Fruit fly (Drosophila melanogaster) whole organism, embryonic: ENCODE measurements around the gene Dpm3.

ENCODE experiments used
- Adf1 ChIP-seq: fragments of 200-800 bp; sonication (Bioruptor generic); IDR thresholded peaks from 2 replicates; pipeline ENCODE4 v1.3.6; 2022; ENCODE audit warnings: missing biosample characterization, missing genetic modification characterization
- BEAF-32 ChIP-seq: fragments of 200-800 bp; sonication (Bioruptor generic); optimal IDR thresholded peaks from 3 replicates; lab custom pipeline; 2017; ENCODE audit warnings: missing biosample characterization, missing genetic modification characterization, mild to moderate bottlenecking, moderate library complexity, missing genetic modification reagents
- CG10267 ChIP-seq: fragments of 200-800 bp; sonication (Bioruptor generic); optimal IDR thresholded peaks from 2 replicates; lab custom pipeline; 2018; ENCODE audit warnings: missing biosample characterization, mild to moderate bottlenecking, missing genetic modification characterization, moderate library complexity
- CG10979 ChIP-seq: fragments of 200-800 bp; sonication (Bioruptor generic); optimal IDR thresholded peaks from 2 replicates; lab custom pipeline; 2018; ENCODE audit warnings: missing biosample characterization, mild to moderate bottlenecking, missing genetic modification characterization, moderate library complexity
- CG11085 ChIP-seq: fragments of 200-800 bp; sonication (Bioruptor generic); IDR thresholded peaks from 2 replicates; pipeline ENCODE4 v1.3.6; 2022; ENCODE audit warnings: missing biosample characterization, missing genetic modification characterization
- CG11247 ChIP-seq: fragments of 200-800 bp; sonication (Bioruptor generic); IDR thresholded peaks from 2 replicates; pipeline ENCODE4 v1.3.6; 2022; ENCODE audit warnings: missing biosample characterization, missing genetic modification characterization
- CG11456 ChIP-seq: fragments of 200-800 bp; sonication (Bioruptor generic); IDR thresholded peaks from 3 replicates; pipeline ENCODE4 v1.3.6; 2022; ENCODE audit warnings: missing biosample characterization, missing genetic modification characterization
- CG12391 ChIP-seq: fragments of 200-800 bp; sonication (Bioruptor generic); optimal IDR thresholded peaks from 3 replicates; lab custom pipeline; 2018; ENCODE audit warnings: missing biosample characterization, mild to moderate bottlenecking, missing genetic modification characterization, moderate library complexity
- CG13296 ChIP-seq: fragments of 200-800 bp; sonication (Bioruptor generic); optimal IDR thresholded peaks from 3 replicates; lab custom pipeline; 2018; ENCODE audit warnings: missing biosample characterization, mild to moderate bottlenecking, missing genetic modification characterization
- CG1603 ChIP-seq: fragments of 200-800 bp; sonication (Bioruptor generic); optimal IDR thresholded peaks from 2 replicates; lab custom pipeline; 2019; ENCODE audit warnings: missing biosample characterization, mild to moderate bottlenecking, missing genetic modification characterization, moderate library complexity
- CG16815 ChIP-seq: fragments of 200-800 bp; sonication (Bioruptor generic); optimal IDR thresholded peaks from 3 replicates; lab custom pipeline; 2017; ENCODE audit warnings: missing biosample characterization, mild to moderate bottlenecking, missing genetic modification characterization
- CG31224 ChIP-seq: fragments of 200-800 bp; sonication (Bioruptor generic); IDR thresholded peaks from 2 replicates; pipeline ENCODE4 v1.3.6; 2022; ENCODE audit warnings: missing biosample characterization, missing genetic modification characterization
- CG33213 ChIP-seq: fragments of 200-800 bp; sonication (Bioruptor generic); optimal IDR thresholded peaks from 3 replicates; lab custom pipeline; 2016; ENCODE audit warnings: missing biosample characterization, missing genetic modification characterization
- CG34376 ChIP-seq: fragments of 200-800 bp; sonication (Bioruptor generic); optimal IDR thresholded peaks from 2 replicates; lab custom pipeline; 2018; ENCODE audit warnings: missing biosample characterization, mild to moderate bottlenecking, missing genetic modification characterization
- CG3838 ChIP-seq: fragments of 200-800 bp; sonication (Bioruptor generic); optimal IDR thresholded peaks from 3 replicates; lab custom pipeline; 2016; ENCODE audit warnings: missing biosample characterization, missing genetic modification characterization
- CG42726 ChIP-seq: fragments of 200-800 bp; sonication (Bioruptor generic); IDR thresholded peaks from 2 replicates; pipeline ENCODE4 v1.3.6; 2022; ENCODE audit warnings: missing biosample characterization, missing genetic modification characterization; ENCODE audit not compliant: partially characterized antibody
- CG4730 ChIP-seq: fragments of 200-800 bp; sonication (Bioruptor generic); IDR thresholded peaks from 2 replicates; pipeline ENCODE4 v1.3.6; 2022; ENCODE audit warnings: missing biosample characterization, missing genetic modification characterization
- CG5180 ChIP-seq: fragments of 200-800 bp; sonication (Bioruptor generic); optimal IDR thresholded peaks from 3 replicates; lab custom pipeline; 2017; ENCODE audit warnings: missing biosample characterization, missing genetic modification characterization, mild to moderate bottlenecking, moderate library complexity, missing genetic modification reagents
- CG6254 ChIP-seq: fragments of 200-800 bp; sonication (Bioruptor generic); optimal IDR thresholded peaks from 3 replicates; lab custom pipeline; 2017; ENCODE audit warnings: mild to moderate bottlenecking, missing biosample characterization, missing genetic modification reagents, missing genetic modification characterization
- CG8089 ChIP-seq: fragments of 200-800 bp; sonication (Bioruptor generic); optimal IDR thresholded peaks from 3 replicates; lab custom pipeline; 2016; ENCODE audit warnings: missing biosample characterization, missing genetic modification characterization
- CG8478 ChIP-seq: fragments of >200 bp; optimal IDR thresholded peaks from 2 replicates; lab custom pipeline; 2018
- CG9609 ChIP-seq: fragments of 200-800 bp; sonication (Bioruptor generic); optimal IDR thresholded peaks from 3 replicates; lab custom pipeline; 2016; ENCODE audit warnings: missing biosample characterization, missing genetic modification characterization
- CG9876 ChIP-seq: fragments of 200-800 bp; sonication (Bioruptor generic); optimal IDR thresholded peaks from 2 replicates; lab custom pipeline; 2016; ENCODE audit warnings: missing biosample characterization, missing genetic modification characterization
- Dad ChIP-seq: fragments of 200-800 bp; sonication (Bioruptor generic); optimal IDR thresholded peaks from 3 replicates; lab custom pipeline; 2016; ENCODE audit warnings: missing biosample characterization, missing genetic modification characterization
- Drgx ChIP-seq: fragments of 200-800 bp; sonication (Bioruptor generic); IDR thresholded peaks from 2 replicates; pipeline ENCODE4 v1.3.6; 2022; ENCODE audit warnings: missing biosample characterization, missing genetic modification characterization
- Hr3 ChIP-seq: fragments of 200-800 bp; sonication (Bioruptor generic); optimal IDR thresholded peaks from 3 replicates; lab custom pipeline; 2016; ENCODE audit warnings: missing biosample characterization, missing genetic modification characterization
- Hsf ChIP-seq: fragments of 200-800 bp; sonication (Bioruptor generic); optimal IDR thresholded peaks from 3 replicates; lab custom pipeline; 2016; ENCODE audit warnings: missing biosample characterization, missing genetic modification characterization
- Lhr ChIP-seq: fragments of 200-800 bp; sonication (Bioruptor generic); optimal IDR thresholded peaks from 3 replicates; lab custom pipeline; 2017; ENCODE audit warnings: mild to moderate bottlenecking, missing biosample characterization, missing genetic modification reagents, missing genetic modification characterization
- Sin3A ChIP-seq: fragments of >200 bp; optimal IDR thresholded peaks from 2 replicates; lab custom pipeline; 2018
- Spps ChIP-seq: fragments of 200-800 bp; sonication (Bioruptor generic); optimal IDR thresholded peaks from 2 replicates; lab custom pipeline; 2018; ENCODE audit warnings: missing biosample characterization, mild to moderate bottlenecking, missing genetic modification characterization
- Stat92E ChIP-seq, 3 experiments: fragments of >200 bp in 2 of 3; fragments of 200-800 bp in 1 of 3; sonication (Bioruptor generic) in 1 of 3; optimal IDR thresholded peaks; 2 replicates each; lab custom pipeline; 2017 to 2019; ENCODE audit warnings: missing biosample characterization in 3 of 3, missing genetic modification characterization in 3 of 3, mild to moderate bottlenecking in 1 of 3, moderate library complexity in 1 of 3
- Trl ChIP-seq, 3 experiments: fragments of >200 bp in 2 of 3; fragments of 200-800 bp in 1 of 3; sonication (Bioruptor generic) in 1 of 3; optimal IDR thresholded peaks; 2 replicates in 1 of 3; 3 replicates in 2 of 3; lab custom pipeline; 2016 to 2017; ENCODE audit warnings: missing biosample characterization in 1 of 3, missing genetic modification characterization in 1 of 3
- al ChIP-seq: fragments of 200-800 bp; sonication (Bioruptor generic); IDR thresholded peaks from 2 replicates; pipeline ENCODE4 v1.3.6; 2022; ENCODE audit warnings: missing biosample characterization, missing genetic modification characterization
- br ChIP-seq: fragments of >200 bp; optimal IDR thresholded peaks from 2 replicates; lab custom pipeline; 2017
- bsh ChIP-seq, 2 experiments: fragments of 200-800 bp; sonication (Bioruptor generic); optimal IDR thresholded peaks; 2 replicates each; lab custom pipeline; 2017 to 2018; ENCODE audit warnings: mild to moderate bottlenecking in 2 of 2, missing biosample characterization in 2 of 2, missing genetic modification characterization in 2 of 2, moderate library complexity in 1 of 2
- croc ChIP-seq: fragments of 200-800 bp; sonication (Bioruptor generic); conservative IDR thresholded peaks from 3 replicates; pipeline ENCODE4 v1.3.6; 2022; ENCODE audit warnings: missing biosample characterization, missing genetic modification characterization
- da ChIP-seq: fragments of 200-800 bp; sonication (Bioruptor generic); optimal IDR thresholded peaks from 2 replicates; lab custom pipeline; 2016; ENCODE audit warnings: missing biosample characterization, missing genetic modification characterization
- dimm ChIP-seq: fragments of 200-800 bp; sonication (Bioruptor generic); IDR thresholded peaks from 2 replicates; pipeline ENCODE4 v1.3.6; 2022; ENCODE audit warnings: missing biosample characterization, missing genetic modification characterization
- gce ChIP-seq: fragments of 200-800 bp; sonication (Bioruptor generic); IDR thresholded peaks from 3 replicates; pipeline ENCODE4 v1.3.6; 2022; ENCODE audit warnings: missing biosample characterization, missing genetic modification characterization
- gsb-n ChIP-seq: fragments of 200-800 bp; sonication (Bioruptor generic); optimal IDR thresholded peaks from 3 replicates; lab custom pipeline; 2018; ENCODE audit warnings: missing biosample characterization, mild to moderate bottlenecking, missing genetic modification characterization
- inv ChIP-seq: fragments of 200-800 bp; sonication (Bioruptor generic); IDR thresholded peaks from 2 replicates; pipeline ENCODE4 v1.3.6; 2022; ENCODE audit warnings: missing biosample characterization, missing genetic modification characterization; ENCODE audit not compliant: partially characterized antibody
- lab ChIP-seq: fragments of 200-800 bp; sonication (Bioruptor generic); optimal IDR thresholded peaks from 3 replicates; lab custom pipeline; 2017; ENCODE audit warnings: missing biosample characterization, missing genetic modification characterization, mild to moderate bottlenecking, moderate library complexity, missing genetic modification reagents
- mirr ChIP-seq: fragments of 200-800 bp; sonication (Bioruptor generic); optimal IDR thresholded peaks from 3 replicates; lab custom pipeline; 2018; ENCODE audit warnings: missing biosample characterization, mild to moderate bottlenecking, missing genetic modification characterization
- nerfin-2 ChIP-seq: fragments of 200-800 bp; sonication (Bioruptor generic); IDR thresholded peaks from 2 replicates; pipeline ENCODE4 v1.3.6; 2022; ENCODE audit warnings: missing biosample characterization, missing genetic modification characterization; ENCODE audit not compliant: partially characterized antibody
- odd ChIP-seq: fragments of 200-800 bp; sonication (Bioruptor generic); optimal IDR thresholded peaks from 2 replicates; lab custom pipeline; 2017; ENCODE audit warnings: missing biosample characterization, mild to moderate bottlenecking, missing genetic modification characterization
- onecut ChIP-seq: fragments of 200-800 bp; sonication (Bioruptor generic); IDR thresholded peaks from 2 replicates; pipeline ENCODE4 v1.3.6; 2022; ENCODE audit warnings: missing biosample characterization, missing genetic modification characterization
- sens ChIP-seq: fragments of 200-800 bp; sonication (Bioruptor generic); peaks from one replicate; lab custom pipeline; 2016; ENCODE audit warnings: missing biosample characterization, missing genetic modification characterization
- sim ChIP-seq: fragments of 200-800 bp; sonication (Bioruptor generic); IDR thresholded peaks from 2 replicates; pipeline ENCODE4 v1.3.6; 2022; ENCODE audit warnings: missing biosample characterization, missing genetic modification characterization
- slbo ChIP-seq: fragments of 200-800 bp; sonication (Bioruptor generic); IDR thresholded peaks from 2 replicates; pipeline ENCODE4 v1.3.6; 2022; ENCODE audit warnings: missing biosample characterization, missing genetic modification characterization
- sr ChIP-seq: fragments of 200-800 bp; sonication (Bioruptor generic); IDR thresholded peaks from 3 replicates; pipeline ENCODE4 v1.3.6; 2022; ENCODE audit warnings: missing biosample characterization, missing genetic modification characterization
- unc-4 ChIP-seq: fragments of 200-800 bp; sonication (Bioruptor generic); IDR thresholded peaks from 2 replicates; pipeline ENCODE4 v1.3.6; 2022; ENCODE audit warnings: missing biosample characterization, missing genetic modification characterization; ENCODE audit not compliant: partially characterized antibody
- unpg ChIP-seq: fragments of 200-800 bp; sonication (Bioruptor generic); optimal IDR thresholded peaks from 3 replicates; lab custom pipeline; 2018; ENCODE audit warnings: missing biosample characterization, mild to moderate bottlenecking, missing genetic modification characterization, moderate library complexity

Gene Dpm3

dm6 chr3R:13448354-13448753 lies 45.5 kb upstream of the Dpm3 start (continued):
- no peak for TF ChIP-seq CG11247
- no peak for TF ChIP-seq mirr (GFP tag; lab: Kevin White, UChicago)
- TF ChIP-seq CG13296 (GFP tag; lab: Kevin White, UChicago), result no peak
- no peak for TF ChIP-seq CG3838 (GFP tag; lab: Kevin White, UChicago)
- no peak for TF ChIP-seq CG34376 (GFP tag; lab: Kevin White, UChicago)
- peak; percentile 53 for TF ChIP-seq gsb-n
- no peak for TF ChIP-seq CG33213 (GFP tag; lab: Kevin White, UChicago)
- TF ChIP-seq CG8478 (lab: Kevin White, UChicago), result no peak
- no peak for TF ChIP-seq CG4730 (GFP tag; lab: Robert Waterston, UW)
- no peak for TF ChIP-seq nerfin-2 (GFP tag; lab: Robert Waterston, UW)
- TF ChIP-seq CG12391 (tag; lab: Kevin White, UChicago), result peak; percentile 52
- peak; percentile 28 for TF ChIP-seq CG1603
- no peak for TF ChIP-seq sr (GFP tag; lab: Robert Waterston, UW)
- TF ChIP-seq BEAF-32 (GFP tag; lab: Kevin White, UChicago), result no peak
- TF ChIP-seq Lhr (GFP tag; lab: Kevin White, UChicago), result no peak
- TF ChIP-seq CG42726 (GFP tag; lab: Robert Waterston, UW), result no peak
- TF ChIP-seq CG5180 (GFP tag; lab: Kevin White, UChicago), result no peak
- TF ChIP-seq Dad (GFP tag; lab: Kevin White, UChicago), result no peak
- TF ChIP-seq Adf1, result no peak
- no peak for TF ChIP-seq Sin3A (lab: Kevin White, UChicago)
- no peak for TF ChIP-seq slbo (GFP tag; lab: Robert Waterston, UW)
- TF ChIP-seq CG8089 (GFP tag; lab: Kevin White, UChicago), result no peak
- TF ChIP-seq CG10979 (tag; lab: Kevin White, UChicago), result peak; percentile 80
- peak; percentile 38 for TF ChIP-seq Spps (tag; lab: Kevin White, UChicago)
- TF ChIP-seq onecut (GFP tag; lab: Robert Waterston, UW), result no peak
- TF ChIP-seq Drgx (GFP tag; lab: Robert Waterston, UW), result no peak
- TF ChIP-seq CG11085, result no peak
- no peak for TF ChIP-seq br
- peak; percentile 44 for TF ChIP-seq CG10267 (tag; lab: Kevin White, UChicago)
- no peak for TF ChIP-seq unc-4 (GFP tag; lab: Robert Waterston, UW)
- TF ChIP-seq CG9609 (GFP tag; lab: Kevin White, UChicago), result no peak
- TF ChIP-seq croc (GFP tag; lab: Robert Waterston, UW), result peak; percentile 26; the same call in 1 of the 3 replicates
- TF ChIP-seq bsh (GFP tag; optimal IDR thresholded peaks at IDR 0.05; lab: Kevin White, UChicago), result peak in 1 of 2 experiments; percentile 80
- no peak for TF ChIP-seq CG11456 (GFP tag; lab: Robert Waterston, UW)
- no peak for TF ChIP-seq al (GFP tag; lab: Robert Waterston, UW)
- no peak for TF ChIP-seq inv (GFP tag; lab: Robert Waterston, UW)
- peak; percentile 48 for TF ChIP-seq CG6254 (GFP tag; lab: Kevin White, UChicago)
- no peak for TF ChIP-seq dimm (GFP tag; lab: Robert Waterston, UW)
- TF ChIP-seq CG31224 (GFP tag; lab: Robert Waterston, UW), result no peak
- TF ChIP-seq Stat92E (GFP tag; optimal IDR thresholded peaks at IDR 0.05; lab: Kevin White, UChicago), result no peak
- no peak for TF ChIP-seq da (GFP tag; lab: Kevin White, UChicago)
- peak; percentile 53 for TF ChIP-seq unpg (GFP tag; lab: Kevin White, UChicago)
- TF ChIP-seq Trl (optimal IDR thresholded peaks at IDR 0.05; lab: Kevin White, UChicago), result no peak
- no peak for TF ChIP-seq Trl (GFP tag; optimal IDR thresholded peaks at IDR 0.05; lab: Kevin White, UChicago)
- TF ChIP-seq Hr3 (GFP tag; lab: Kevin White, UChicago), result no peak
- TF ChIP-seq CG16815 (GFP tag; lab: Kevin White, UChicago), result no peak
- no peak for TF ChIP-seq sim (GFP tag; lab: Robert Waterston, UW)
- TF ChIP-seq gce, result no peak
- no peak for TF ChIP-seq lab (GFP tag; lab: Kevin White, UChicago)
- TF ChIP-seq odd, result no peak
- TF ChIP-seq sens (GFP tag; lab: Kevin White, UChicago), result peak; percentile 90
- TF ChIP-seq Hsf (GFP tag; lab: Kevin White, UChicago), result peak; percentile 6
- no peak for TF ChIP-seq CG9876 (GFP tag; lab: Kevin White, UChicago)
